Worm (Caenorhabditis elegans) whole organism, L3 larva: ENCODE data around the gene frpr-3.

Experiments
- R02D3.7 ChIP-seq: fragments of 150-350 bp; optimal IDR thresholded peaks from 2 replicates; lab custom pipeline; 2014; ENCODE audit warnings: missing biosample characterization, missing genetic modification characterization
- ZK546.5 ChIP-seq: sonication (generic microtip); optimal IDR thresholded peaks from 2 replicates; lab custom pipeline; 2017; ENCODE audit warnings: missing biosample characterization, missing genetic modification characterization
- aly-2 ChIP-seq: fragments of 150-350 bp; optimal IDR thresholded peaks from 2 replicates; lab custom pipeline; 2014; ENCODE audit warnings: missing biosample characterization, missing genetic modification characterization
- ama-1 ChIP-seq: fragments of 150-350 bp; optimal IDR thresholded peaks from 2 replicates; lab custom pipeline; 2018
- ceh-82 ChIP-seq: fragments of 150-350 bp; optimal IDR thresholded peaks from 2 replicates; lab custom pipeline; 2014; ENCODE audit warnings: missing biosample characterization, missing genetic modification characterization
- ceh-9 ChIP-seq: sonication (generic microtip); optimal IDR thresholded peaks from 2 replicates; lab custom pipeline; 2018; ENCODE audit warnings: missing biosample characterization, missing genetic modification characterization
- daf-12 ChIP-seq: fragments of 150-350 bp; optimal IDR thresholded peaks from 2 replicates; lab custom pipeline; 2014; ENCODE audit warnings: missing biosample characterization, missing genetic modification reagents, missing genetic modification characterization
- egl-27 ChIP-seq: sonication (generic microtip); optimal IDR thresholded peaks from 4 replicates; lab custom pipeline; 2017; ENCODE audit warnings: missing biosample characterization, missing genetic modification reagents, missing genetic modification characterization
- egl-5 ChIP-seq: fragments of 150-350 bp; optimal IDR thresholded peaks from 2 replicates; lab custom pipeline; 2017; ENCODE audit warnings: missing biosample characterization, missing genetic modification reagents, missing genetic modification characterization, inconsistent platforms
- elt-1 ChIP-seq: fragments of 150-350 bp; optimal IDR thresholded peaks from 2 replicates; lab custom pipeline; 2014; ENCODE audit warnings: missing biosample characterization, missing genetic modification characterization
- elt-2 ChIP-seq: sonication (generic microtip); optimal IDR thresholded peaks from 2 replicates; lab custom pipeline; 2016; ENCODE audit warnings: missing genetic modification reagents, mild to moderate bottlenecking, missing genetic modification characterization, missing compliant biosample characterization
- elt-3 ChIP-seq, 3 experiments: fragments of 150-350 bp in 1 of 3; sonication (generic microtip) in 2 of 3; optimal IDR thresholded peaks; 2 replicates in 2 of 3; 4 replicates in 1 of 3; lab custom pipeline; 2014 to 2017; ENCODE audit warnings: missing biosample characterization in 3 of 3, missing genetic modification characterization in 3 of 3
- fkh-10 ChIP-seq: sonication (generic microtip); optimal IDR thresholded peaks from 2 replicates; lab custom pipeline; 2017; ENCODE audit warnings: missing biosample characterization, missing genetic modification reagents, missing genetic modification characterization
- fkh-2 ChIP-seq: fragments of 150-350 bp; optimal IDR thresholded peaks from 2 replicates; lab custom pipeline; 2014; ENCODE audit warnings: missing biosample characterization, missing genetic modification reagents, missing genetic modification characterization
- fos-1 ChIP-seq: fragments of 150-350 bp; optimal IDR thresholded peaks from 2 replicates; lab custom pipeline; 2014; ENCODE audit warnings: missing biosample characterization, missing genetic modification characterization
- hmg-11 ChIP-seq: sonication (generic microtip); optimal IDR thresholded peaks from 2 replicates; lab custom pipeline; 2016; ENCODE audit warnings: missing genetic modification characterization, missing compliant biosample characterization
- jun-1 ChIP-seq: fragments of 150-350 bp; optimal IDR thresholded peaks from 2 replicates; lab custom pipeline; 2014; ENCODE audit warnings: missing biosample characterization, missing genetic modification reagents, missing genetic modification characterization
- lin-15B ChIP-seq: fragments of 150-350 bp; optimal IDR thresholded peaks from 2 replicates; lab custom pipeline; 2014; ENCODE audit warnings: missing biosample characterization, missing genetic modification characterization
- mml-1 ChIP-seq: fragments of 150-350 bp; sonication (generic microtip); optimal IDR thresholded peaks from 3 replicates; lab custom pipeline; 2014; ENCODE audit warnings: missing biosample characterization, missing genetic modification characterization
- nfya-1 ChIP-seq: sonication (generic microtip); optimal IDR thresholded peaks from 2 replicates; lab custom pipeline; 2017; ENCODE audit warnings: missing genetic modification characterization, mild to moderate bottlenecking, missing compliant biosample characterization, antibody characterized with exemption, moderate library complexity; ENCODE audit not compliant: insufficient read depth
- nhr-11 ChIP-seq: fragments of 150-350 bp; optimal IDR thresholded peaks from 2 replicates; lab custom pipeline; 2014; ENCODE audit warnings: missing biosample characterization, missing genetic modification characterization
- nhr-12 ChIP-seq: fragments of 150-350 bp; optimal IDR thresholded peaks from 2 replicates; lab custom pipeline; 2014; ENCODE audit warnings: missing biosample characterization, missing genetic modification characterization
- nhr-23 ChIP-seq: fragments of 150-350 bp; optimal IDR thresholded peaks from 2 replicates; lab custom pipeline; 2014; ENCODE audit warnings: missing biosample characterization, missing genetic modification reagents, missing genetic modification characterization
- nhr-237 ChIP-seq: fragments of 150-350 bp; optimal IDR thresholded peaks from 2 replicates; lab custom pipeline; 2014; ENCODE audit warnings: missing biosample characterization, missing genetic modification characterization
- nhr-43 ChIP-seq: sonication (generic microtip); optimal IDR thresholded peaks from 2 replicates; lab custom pipeline; 2016; ENCODE audit warnings: mild to moderate bottlenecking, missing genetic modification characterization, missing compliant biosample characterization; ENCODE audit not compliant: poor library complexity, severe bottlenecking
- nhr-67 ChIP-seq: fragments of 150-350 bp; optimal IDR thresholded peaks from 2 replicates; lab custom pipeline; 2014; ENCODE audit warnings: missing biosample characterization, missing genetic modification characterization
- nhr-77 ChIP-seq: fragments of 150-350 bp; optimal IDR thresholded peaks from 2 replicates; lab custom pipeline; 2014; ENCODE audit warnings: missing biosample characterization, missing genetic modification characterization
- pha-4 ChIP-seq: fragments of 150-350 bp; optimal IDR thresholded peaks from 2 replicates; lab custom pipeline; 2014; ENCODE audit warnings: missing biosample characterization, missing genetic modification reagents, missing genetic modification characterization
- pqm-1 ChIP-seq: fragments of 150-350 bp; optimal IDR thresholded peaks from 2 replicates; lab custom pipeline; 2017; ENCODE audit warnings: missing biosample characterization, missing genetic modification characterization, inconsistent platforms
- skn-1 ChIP-seq: fragments of 150-350 bp; optimal IDR thresholded peaks from 2 replicates; lab custom pipeline; 2014; ENCODE audit warnings: missing biosample characterization, missing genetic modification characterization
- snpc-4 ChIP-seq: fragments of 150-350 bp; optimal IDR thresholded peaks from 2 replicates; lab custom pipeline; 2014; ENCODE audit warnings: missing biosample characterization, missing genetic modification characterization
- unc-39 ChIP-seq: sonication (generic microtip); optimal IDR thresholded peaks from 4 replicates; lab custom pipeline; 2017; ENCODE audit warnings: missing biosample characterization, missing genetic modification characterization
- ztf-4 ChIP-seq: fragments of 150-350 bp; optimal IDR thresholded peaks from 2 replicates; lab custom pipeline; 2014; ENCODE audit warnings: missing biosample characterization, missing genetic modification characterization

Gene frpr-3

DNA sequence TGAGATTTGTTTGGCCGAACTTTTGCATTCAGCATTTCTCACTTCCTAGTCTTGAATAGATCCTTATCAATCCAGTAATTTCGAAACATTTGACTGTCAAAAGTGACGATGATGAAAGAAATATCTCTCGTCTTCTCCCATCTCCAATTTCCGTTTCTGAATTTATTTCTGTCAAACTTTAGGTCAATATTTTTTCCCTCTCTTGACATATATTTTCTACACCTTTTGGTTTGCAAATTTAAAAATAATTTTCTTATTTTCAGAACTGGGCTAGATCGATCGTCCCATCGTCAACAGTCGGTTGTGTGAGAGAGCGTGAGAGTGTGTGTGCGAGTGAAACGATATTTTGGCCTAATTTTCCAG, 33.7 kb downstream of the frpr-3 start, which contains the start of gene xpo-1:
xpo-1 (plus strand) TSS at position 264 of the 363 bp plus-strand sequence.
- no peak for TF ChIP-seq fos-1 (tag; lab: Kevin White, UChicago)
- no peak for TF ChIP-seq skn-1 (tag; lab: Kevin White, UChicago)
- TF ChIP-seq elt-3 (tag; optimal IDR thresholded peaks at IDR 0.05; lab: Kevin White, UChicago), result no peak
- TF ChIP-seq fkh-10 (GFP tag; lab: Kevin White, UChicago), result no peak
- no peak for TF ChIP-seq ztf-4 (tag; lab: Kevin White, UChicago)
- TF ChIP-seq nhr-12 (tag; lab: Kevin White, UChicago), result no peak
- TF ChIP-seq pqm-1, result no peak
- TF ChIP-seq elt-1 (tag; lab: Kevin White, UChicago), result no peak
- TF ChIP-seq snpc-4 (tag; lab: Kevin White, UChicago), result no peak
- no peak for TF ChIP-seq ama-1 (lab: Kevin White, UChicago)
- TF ChIP-seq mml-1, result no peak

DNA sequence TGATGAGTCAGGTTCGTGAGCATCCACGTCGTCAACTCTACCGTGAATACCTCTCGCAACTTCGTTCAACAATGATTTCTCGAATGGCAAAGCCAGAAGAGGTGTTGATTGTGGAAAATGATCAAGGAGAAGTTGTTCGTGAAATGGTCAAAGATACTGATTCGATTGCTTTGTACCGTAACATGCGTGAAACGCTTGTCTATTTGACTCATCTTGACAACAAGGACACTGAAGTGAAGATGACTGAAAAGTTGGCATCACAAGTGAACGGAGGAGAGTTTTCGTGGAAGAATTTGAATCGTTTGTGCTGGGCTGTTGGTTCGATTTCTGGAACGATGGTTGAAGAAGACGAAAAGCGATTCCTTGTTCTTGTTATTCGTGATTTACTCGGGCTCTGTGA, 35.6 kb downstream of the frpr-3 start:
- TF ChIP-seq hmg-11 (tag; lab: Kevin White, UChicago) (no peak), ama-1 (lab: Kevin White, UChicago) (peak; percentile 22)

DNA sequence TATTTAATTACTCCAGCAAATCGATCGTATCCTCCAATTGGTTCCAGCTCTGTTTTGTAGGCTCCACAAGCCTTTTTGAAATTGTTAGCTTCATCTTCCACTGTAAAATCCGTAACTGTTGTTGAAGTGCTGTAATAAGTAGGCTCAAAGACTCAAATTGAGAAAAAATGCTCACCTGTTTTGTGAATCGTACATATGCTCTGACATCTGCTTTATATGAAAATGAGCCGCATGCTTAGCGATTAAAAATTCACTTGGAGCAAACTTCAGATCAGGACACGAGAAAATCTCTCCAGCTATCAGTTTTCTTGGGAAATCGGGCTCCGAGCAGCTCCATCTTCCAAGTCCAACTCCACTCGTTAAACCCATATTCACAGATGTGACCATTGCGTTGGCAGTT, 37.4 kb downstream of the frpr-3 start:
- no peak for TF ChIP-seq elt-2 (tag; lab: Kevin White, UChicago)
- no peak for TF ChIP-seq aly-2 (tag; lab: Kevin White, UChicago)
- no peak for TF ChIP-seq fkh-2 (tag; lab: Kevin White, UChicago)
- TF ChIP-seq unc-39 (tag; lab: Kevin White, UChicago), result no peak
- no peak for TF ChIP-seq nfya-1 (tag; lab: Kevin White, UChicago)
- no peak for TF ChIP-seq nhr-23 (tag; lab: Kevin White, UChicago)
- TF ChIP-seq nhr-237 (tag; lab: Kevin White, UChicago), result no peak
- no peak for TF ChIP-seq R02D3.7 (tag; lab: Kevin White, UChicago)
- TF ChIP-seq nhr-11 (tag; lab: Kevin White, UChicago), result no peak
- no peak for TF ChIP-seq ceh-9 (tag; lab: Kevin White, UChicago)
- no peak for TF ChIP-seq hmg-11 (tag; lab: Kevin White, UChicago)
- no peak for TF ChIP-seq pha-4 (tag; lab: Kevin White, UChicago)
- no peak for TF ChIP-seq egl-27 (tag; lab: Kevin White, UChicago)
- TF ChIP-seq lin-15B, result no peak
- TF ChIP-seq daf-12 (tag; lab: Kevin White, UChicago), result no peak
- TF ChIP-seq nhr-12 (tag; lab: Kevin White, UChicago), result no peak
- no peak for TF ChIP-seq nhr-43 (tag; lab: Kevin White, UChicago)
- no peak for TF ChIP-seq egl-5 (tag; lab: Kevin White, UChicago)
- no peak for TF ChIP-seq snpc-4 (tag; lab: Kevin White, UChicago)

DNA sequence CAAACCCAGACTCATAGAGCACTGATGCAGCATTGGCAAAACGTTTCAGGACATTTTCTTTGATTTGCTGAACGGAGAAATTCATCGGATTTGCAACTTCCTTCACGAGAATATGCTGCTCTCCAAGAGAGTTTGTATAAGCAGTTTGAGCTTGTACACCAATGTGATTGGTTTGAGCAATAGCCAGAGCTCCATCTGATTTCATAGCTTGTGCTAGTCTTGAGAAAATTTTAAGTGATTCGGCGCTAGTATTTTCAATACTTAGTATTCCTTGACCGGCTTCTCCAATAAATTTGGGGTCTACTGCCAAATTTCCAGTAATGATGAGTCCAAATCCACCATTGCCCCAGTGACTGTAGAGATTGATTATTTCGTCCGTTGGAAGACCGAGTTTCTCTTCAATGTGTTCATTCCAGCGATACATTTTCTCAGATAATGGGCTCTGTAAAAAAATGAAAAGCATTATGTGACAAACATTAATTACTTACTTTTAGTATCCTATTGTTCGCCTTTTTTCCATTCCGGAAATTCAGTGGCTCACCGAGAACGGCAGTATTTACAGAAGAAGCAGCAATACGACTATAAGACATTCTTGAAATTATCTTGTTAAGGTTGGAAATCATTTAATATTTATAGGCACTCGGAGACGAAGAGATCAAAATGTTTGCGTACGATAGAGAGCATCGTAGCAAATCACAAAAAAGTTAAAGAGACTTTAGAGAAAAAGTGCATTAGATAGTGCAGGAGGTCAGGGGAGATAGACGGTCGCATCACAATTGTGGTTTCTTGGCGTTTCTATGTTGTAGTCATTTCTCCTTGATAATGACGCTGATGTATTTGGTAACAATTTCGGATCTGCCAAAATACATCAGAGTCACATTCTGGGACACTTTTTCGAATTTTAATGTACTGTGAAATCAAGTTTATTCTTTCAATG, 38.5 kb downstream of the frpr-3 start, which contains the start of gene ZK742.3:
ZK742.3 (minus strand) TSS at position 593 of the 937 bp plus-strand sequence.
- TF ChIP-seq daf-12 (tag; lab: Kevin White, UChicago) (no peak), skn-1 (tag; lab: Kevin White, UChicago) (no peak), pha-4 (tag; lab: Kevin White, UChicago) (peak; percentile 31), unc-39 (tag; lab: Kevin White, UChicago) (no peak), nhr-23 (tag; lab: Kevin White, UChicago) (no peak), pqm-1 (peak; percentile 57), elt-2 (tag; lab: Kevin White, UChicago) (peak; percentile 59), ztf-4 (tag; lab: Kevin White, UChicago) (no peak), ZK546.5 (tag; lab: Kevin White, UChicago) (no peak), nhr-237 (tag; lab: Kevin White, UChicago) (no peak), nhr-11 (tag; lab: Kevin White, UChicago) (no peak)

DNA sequence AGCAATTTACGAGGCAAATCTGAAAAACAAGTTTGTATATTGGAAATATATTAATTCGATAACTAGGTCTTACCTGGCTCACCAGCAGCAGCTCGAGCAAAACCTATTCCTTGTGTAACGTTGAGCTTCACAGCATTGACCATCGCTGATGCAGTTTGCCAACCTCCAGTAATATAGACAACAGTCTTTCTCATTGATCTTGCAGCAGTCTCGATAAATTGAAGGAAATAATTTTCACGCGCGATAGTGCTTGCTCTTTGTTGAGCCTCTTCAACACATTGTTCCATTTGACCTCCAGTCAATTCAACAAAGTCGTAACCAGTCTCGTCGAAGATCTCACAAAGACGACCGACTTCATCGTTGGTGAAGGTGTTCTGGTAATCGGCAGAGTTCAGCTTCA, 39.5 kb downstream of the frpr-3 start:
- TF ChIP-seq nhr-77 (tag; lab: Kevin White, UChicago) (no peak), egl-5 (tag; lab: Kevin White, UChicago) (no peak), ceh-82 (tag; lab: Kevin White, UChicago) (no peak), R02D3.7 (tag; lab: Kevin White, UChicago) (no peak), daf-12 (tag; lab: Kevin White, UChicago) (no peak), nhr-67 (tag; lab: Kevin White, UChicago) (no peak), nhr-23 (tag; lab: Kevin White, UChicago) (no peak), egl-27 (tag; lab: Kevin White, UChicago) (no peak), fkh-2 (tag; lab: Kevin White, UChicago) (no peak), elt-3 (tag; optimal IDR thresholded peaks at IDR 0.05; lab: Kevin White, UChicago) (no peak), jun-1 (tag; lab: Kevin White, UChicago) (no peak), elt-2 (tag; lab: Kevin White, UChicago) (no peak), nhr-237 (tag; lab: Kevin White, UChicago) (no peak)
